Worm (Caenorhabditis elegans) whole organism, young adult: ENCODE data around the gene T16G12.4.

Experiments used
- C06A6.2 ChIP-seq: fragments of 200-800 bp; sonication (Bioruptor generic); conservative IDR thresholded peaks from 2 replicates; pipeline ENCODE4 v1.3.6; 2022; ENCODE audit warnings: missing genetic modification characterization, missing compliant biosample characterization
- C17E4.6 ChIP-seq: fragments of 200-800 bp; sonication (Bioruptor generic); IDR thresholded peaks from 2 replicates; pipeline ENCODE4 v1.3.6; 2022; ENCODE audit warnings: missing genetic modification reagents, missing genetic modification characterization, missing compliant biosample characterization
- F10E7.11 ChIP-seq: sonication (generic microtip); optimal IDR thresholded peaks from 2 replicates; lab custom pipeline; 2017; ENCODE audit warnings: mild to moderate bottlenecking, missing genetic modification characterization, moderate library complexity, missing compliant biosample characterization
- F39B2.1 ChIP-seq: fragments of 200-800 bp; sonication (Bioruptor generic); IDR thresholded peaks from 2 replicates; pipeline ENCODE4 v1.3.6; 2022; ENCODE audit warnings: missing genetic modification reagents, missing genetic modification characterization, missing compliant biosample characterization
- F49E8.2 ChIP-seq: sonication (generic microtip); optimal IDR thresholded peaks from 3 replicates; lab custom pipeline; 2017; ENCODE audit warnings: missing genetic modification characterization, mild to moderate bottlenecking, missing compliant biosample characterization, antibody characterized with exemption, moderate library complexity; ENCODE audit not compliant: insufficient read depth
- F55B11.4 ChIP-seq: sonication (generic microtip); optimal IDR thresholded peaks from 2 replicates; lab custom pipeline; 2016; ENCODE audit warnings: missing compliant biosample characterization, missing genetic modification characterization, borderline replicate concordance; ENCODE audit not compliant: insufficient read depth
- T26A5.8 ChIP-seq: sonication (generic microtip); optimal IDR thresholded peaks from 2 replicates; lab custom pipeline; 2016; ENCODE audit warnings: missing genetic modification characterization, missing compliant biosample characterization
- Y56A3A.18 ChIP-seq: fragments of 200-800 bp; sonication (Bioruptor generic); IDR thresholded peaks from 2 replicates; pipeline ENCODE4 v1.3.6; 2022; ENCODE audit warnings: missing genetic modification reagents, missing genetic modification characterization, missing compliant biosample characterization
- Y67H2A.10 ChIP-seq: fragments of 200-800 bp; sonication (Bioruptor generic); conservative IDR thresholded peaks from 2 replicates; pipeline ENCODE4 v1.3.6; 2022; ENCODE audit warnings: missing genetic modification reagents, missing genetic modification characterization, missing compliant biosample characterization
- akir-1 ChIP-seq: fragments of 200-800 bp; sonication (Bioruptor generic); optimal IDR thresholded peaks from 2 replicates; lab custom pipeline; 2018; ENCODE audit warnings: mild to moderate bottlenecking, missing genetic modification characterization, moderate library complexity, missing compliant biosample characterization
- atf-7 ChIP-seq: sonication (generic microtip); optimal IDR thresholded peaks from 2 replicates; lab custom pipeline; 2017; ENCODE audit warnings: mild to moderate bottlenecking, missing genetic modification characterization, missing compliant biosample characterization
- attf-3 ChIP-seq: fragments of 200-800 bp; sonication (Bioruptor generic); conservative IDR thresholded peaks from 2 replicates; pipeline ENCODE4 v1.3.6; 2022; ENCODE audit warnings: missing genetic modification reagents, missing genetic modification characterization, missing compliant biosample characterization
- attf-6 ChIP-seq: fragments of 200-800 bp; sonication (Bioruptor generic); IDR thresholded peaks from 2 replicates; pipeline ENCODE4 v1.3.6; 2022; ENCODE audit warnings: missing genetic modification reagents, missing genetic modification characterization, missing compliant biosample characterization
- cebp-2 ChIP-seq: fragments of 200-800 bp; sonication (Bioruptor generic); IDR thresholded peaks from 2 replicates; pipeline ENCODE4 v1.3.6; 2022; ENCODE audit warnings: missing genetic modification characterization, missing compliant biosample characterization
- dpff-1 ChIP-seq: sonication (generic microtip); optimal IDR thresholded peaks from 2 replicates; lab custom pipeline; 2017; ENCODE audit warnings: mild to moderate bottlenecking, missing genetic modification characterization, missing compliant biosample characterization
- egrh-3 ChIP-seq: fragments of 200-800 bp; sonication (Bioruptor generic); IDR thresholded peaks from 2 replicates; pipeline ENCODE4 v1.3.6; 2022; ENCODE audit warnings: missing genetic modification reagents, missing genetic modification characterization, missing compliant biosample characterization
- ekl-4 ChIP-seq: fragments of 200-800 bp; sonication (Bioruptor generic); IDR thresholded peaks from 2 replicates; pipeline ENCODE4 v1.3.6; 2022; ENCODE audit warnings: missing genetic modification reagents, missing genetic modification characterization, missing compliant biosample characterization
- hlh-26 ChIP-seq: fragments of 200-800 bp; sonication (Bioruptor generic); conservative IDR thresholded peaks from 2 replicates; pipeline ENCODE4 v1.3.6; 2022; ENCODE audit warnings: missing genetic modification reagents, missing genetic modification characterization, missing compliant biosample characterization
- hmg-1.2 ChIP-seq: fragments of 200-800 bp; sonication (Bioruptor generic); IDR thresholded peaks from 2 replicates; pipeline ENCODE4 v1.3.6; 2022; ENCODE audit warnings: missing genetic modification reagents, missing genetic modification characterization, missing compliant biosample characterization
- hmg-20 ChIP-seq: fragments of 200-800 bp; sonication (Bioruptor generic); IDR thresholded peaks from 2 replicates; pipeline ENCODE4 v1.3.6; 2022; ENCODE audit warnings: missing genetic modification reagents, missing genetic modification characterization, missing compliant biosample characterization
- hrde-1 ChIP-seq: sonication (generic microtip); optimal IDR thresholded peaks from 2 replicates; lab custom pipeline; 2016; ENCODE audit warnings: missing genetic modification characterization, mild to moderate bottlenecking, missing compliant biosample characterization, moderate library complexity, missing genotype, missing genetic modification reagents, borderline replicate concordance
- lag-1 ChIP-seq: fragments of 200-800 bp; sonication (Bioruptor generic); IDR thresholded peaks from 2 replicates; pipeline ENCODE4 v1.3.6; 2022; ENCODE audit warnings: missing genetic modification reagents, missing genetic modification characterization, missing compliant biosample characterization
- lin-35 ChIP-seq, 3 experiments: fragments of 150-350 bp in 2 of 3; sonication (generic microtip) in 1 of 3; optimal IDR thresholded peaks; 2 replicates each; lab custom pipeline; 2014 to 2018; ENCODE audit warnings: missing biosample characterization in 3 of 3, missing genetic modification characterization in 3 of 3, missing genetic modification reagents in 3 of 3
- lir-1 ChIP-seq: fragments of 200-800 bp; sonication (Bioruptor generic); conservative IDR thresholded peaks from 2 replicates; pipeline ENCODE4 v1.3.6; 2022; ENCODE audit warnings: missing genetic modification reagents, missing genetic modification characterization, missing compliant biosample characterization
- madf-10 ChIP-seq: sonication (generic microtip); optimal IDR thresholded peaks from 2 replicates; lab custom pipeline; 2016; ENCODE audit warnings: mild to moderate bottlenecking, missing genetic modification characterization, missing compliant biosample characterization
- mes-4 ChIP-seq: sonication (generic microtip); optimal IDR thresholded peaks from 2 replicates; lab custom pipeline; 2016; ENCODE audit warnings: missing genotype, missing genetic modification characterization, missing compliant biosample characterization
- mxl-1 ChIP-seq: sonication (generic microtip); optimal IDR thresholded peaks from 2 replicates; lab custom pipeline; 2016; ENCODE audit warnings: missing genetic modification characterization, missing compliant biosample characterization
- nhr-27 ChIP-seq: fragments of 200-800 bp; sonication (Bioruptor generic); optimal IDR thresholded peaks from 2 replicates; lab custom pipeline; 2018; ENCODE audit warnings: mild to moderate bottlenecking, missing genetic modification characterization, moderate library complexity, missing compliant biosample characterization
- sea-2 ChIP-seq: fragments of 200-800 bp; sonication (Bioruptor generic); IDR thresholded peaks from 2 replicates; pipeline ENCODE4 v1.3.6; 2022; ENCODE audit warnings: missing genetic modification characterization, missing compliant biosample characterization
- snpc-1.1 ChIP-seq: sonication (generic microtip); optimal IDR thresholded peaks from 2 replicates; lab custom pipeline; 2017; ENCODE audit warnings: missing genetic modification characterization, mild to moderate bottlenecking, missing compliant biosample characterization, antibody characterized with exemption, moderate library complexity, missing genotype, missing genetic modification reagents; ENCODE audit not compliant: insufficient read depth
- snpc-1.3 ChIP-seq: sonication (generic microtip); optimal IDR thresholded peaks from 2 replicates; lab custom pipeline; 2017; ENCODE audit warnings: missing genetic modification characterization, mild to moderate bottlenecking, missing compliant biosample characterization, antibody characterized with exemption, moderate library complexity, missing genotype, missing genetic modification reagents; ENCODE audit not compliant: insufficient read depth
- snpc-3.4 ChIP-seq: sonication (generic microtip); optimal IDR thresholded peaks from 2 replicates; lab custom pipeline; 2017; ENCODE audit warnings: missing genetic modification characterization, mild to moderate bottlenecking, missing compliant biosample characterization, antibody characterized with exemption, moderate library complexity, missing genotype, missing genetic modification reagents
- tlf-1 ChIP-seq: fragments of 200-800 bp; sonication (Bioruptor generic); optimal IDR thresholded peaks from 2 replicates; lab custom pipeline; 2018; ENCODE audit warnings: mild to moderate bottlenecking, missing genetic modification characterization, missing compliant biosample characterization
- unc-130 ChIP-seq: sonication (generic microtip); optimal IDR thresholded peaks from 2 replicates; lab custom pipeline; 2016; ENCODE audit warnings: missing genetic modification reagents, missing genetic modification characterization, missing compliant biosample characterization
- unc-62 ChIP-seq: fragments of 150-350 bp; optimal IDR thresholded peaks from 2 replicates; lab custom pipeline; 2014; ENCODE audit warnings: missing biosample characterization, missing genetic modification reagents, missing genetic modification characterization
- xnd-1 ChIP-seq: sonication (generic microtip); optimal IDR thresholded peaks from 2 replicates; lab custom pipeline; 2016; ENCODE audit warnings: missing genotype, missing genetic modification reagents, missing genetic modification characterization, missing compliant biosample characterization
- ztf-28 ChIP-seq: fragments of 200-800 bp; sonication (Bioruptor generic); IDR thresholded peaks from 2 replicates; pipeline ENCODE4 v1.3.6; 2022; ENCODE audit warnings: missing genetic modification reagents, missing genetic modification characterization, missing compliant biosample characterization

The T16G12.4 gene

DNA sequence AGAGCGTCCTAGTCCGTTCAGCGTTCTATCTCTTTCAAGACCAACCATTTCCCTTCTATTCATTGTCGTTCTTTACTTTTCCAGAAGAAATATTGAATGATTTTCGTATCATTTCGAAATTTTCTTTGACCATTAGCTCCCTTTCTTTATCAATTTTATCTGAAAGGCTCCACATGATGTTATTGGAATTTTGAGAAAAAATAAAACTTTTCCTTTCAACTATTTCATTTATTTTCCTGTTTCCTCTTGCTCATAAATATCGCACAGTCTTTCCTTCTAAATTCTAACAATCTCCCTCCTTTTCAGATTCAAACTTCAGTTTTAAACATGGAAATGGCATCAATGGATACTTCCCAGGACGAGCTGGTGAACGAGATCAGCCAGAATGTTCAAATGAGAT is at the start of gene T16G12.4:
Gene T16G12.4 (plus strand): TSS at position 301 of the 400 bp plus-strand sequence.
- TF ChIP-seq hlh-26 (GFP tag; lab: Robert Waterston, UW) (no peak), hrde-1 (tag; lab: Kevin White, UChicago) (no peak), nhr-27 (tag; lab: Kevin White, UChicago) (no peak), ekl-4 (GFP tag; lab: Robert Waterston, UW) (no peak), unc-62 (GFP tag; lab: Kevin White, UChicago) (no peak), akir-1 (GFP tag; lab: Kevin White, UChicago) (no peak), F49E8.2 (tag; lab: Kevin White, UChicago) (no peak)

DNA sequence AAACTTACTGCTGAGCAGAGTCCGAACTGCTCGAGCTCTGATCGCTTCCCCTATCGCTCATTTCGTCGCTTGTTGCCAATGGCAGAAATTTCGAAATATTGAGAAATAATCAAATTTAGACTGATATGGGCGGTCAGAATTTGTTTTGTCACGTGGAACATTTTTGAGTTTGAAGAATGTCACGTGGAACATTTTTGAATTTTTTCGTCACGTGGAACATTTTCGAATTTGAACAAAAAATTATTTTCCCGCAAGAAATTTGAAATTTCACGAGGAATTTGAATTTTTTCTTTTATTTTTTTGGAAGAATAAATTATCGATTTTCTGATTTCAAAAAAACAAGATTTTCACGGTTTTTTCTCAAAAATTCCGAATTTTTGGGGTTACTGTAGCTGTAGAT is 47.5 kb upstream of the T16G12.4 start, which contains the start of gene fbxa-155:
Gene fbxa-155 (minus strand): TSS at position 101 of the 400 bp plus-strand sequence.
- TF ChIP-seq mxl-1 (tag; lab: Kevin White, UChicago): no peak
- TF ChIP-seq cebp-2: no peak
- no peak for TF ChIP-seq dpff-1 (tag; lab: Kevin White, UChicago)
- no peak for TF ChIP-seq hmg-20
- no peak for TF ChIP-seq unc-62 (GFP tag; lab: Kevin White, UChicago)
- no peak for TF ChIP-seq lin-35 (GFP tag; optimal IDR thresholded peaks at IDR 0.05; lab: Kevin White, UChicago)
- no peak for TF ChIP-seq lag-1 (GFP tag; lab: Robert Waterston, UW)
- no peak for TF ChIP-seq snpc-1.3
- TF ChIP-seq tlf-1 (GFP tag; lab: Kevin White, UChicago): no peak

DNA sequence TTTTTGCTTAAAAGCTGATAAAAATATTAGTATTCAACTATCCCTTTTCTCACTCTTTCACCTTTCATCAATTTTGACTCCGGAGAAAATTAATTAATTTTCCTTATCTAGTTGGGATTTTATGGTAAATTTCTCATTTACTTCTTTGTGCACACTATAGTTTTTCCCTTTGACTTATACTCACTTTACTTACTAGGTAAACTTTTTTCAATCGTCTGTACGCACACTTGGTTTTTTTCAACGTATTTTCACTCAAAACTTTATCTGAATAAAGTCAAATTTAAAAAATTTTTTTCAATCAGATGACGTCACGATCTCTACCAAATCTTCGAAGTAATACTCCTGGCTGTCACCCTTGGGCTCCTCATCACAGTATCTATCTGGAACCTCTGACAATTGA is 45.5 kb upstream of the T16G12.4 start, which contains the start of gene C05B5.16:
Gene C05B5.16 (plus strand): TSS at position 301 of the 400 bp plus-strand sequence.
- no peak for TF ChIP-seq hlh-26 (GFP tag; lab: Robert Waterston, UW)
- no peak for TF ChIP-seq Y67H2A.10 (GFP tag; lab: Robert Waterston, UW)
- TF ChIP-seq lir-1 (GFP tag; lab: Robert Waterston, UW): no peak

DNA sequence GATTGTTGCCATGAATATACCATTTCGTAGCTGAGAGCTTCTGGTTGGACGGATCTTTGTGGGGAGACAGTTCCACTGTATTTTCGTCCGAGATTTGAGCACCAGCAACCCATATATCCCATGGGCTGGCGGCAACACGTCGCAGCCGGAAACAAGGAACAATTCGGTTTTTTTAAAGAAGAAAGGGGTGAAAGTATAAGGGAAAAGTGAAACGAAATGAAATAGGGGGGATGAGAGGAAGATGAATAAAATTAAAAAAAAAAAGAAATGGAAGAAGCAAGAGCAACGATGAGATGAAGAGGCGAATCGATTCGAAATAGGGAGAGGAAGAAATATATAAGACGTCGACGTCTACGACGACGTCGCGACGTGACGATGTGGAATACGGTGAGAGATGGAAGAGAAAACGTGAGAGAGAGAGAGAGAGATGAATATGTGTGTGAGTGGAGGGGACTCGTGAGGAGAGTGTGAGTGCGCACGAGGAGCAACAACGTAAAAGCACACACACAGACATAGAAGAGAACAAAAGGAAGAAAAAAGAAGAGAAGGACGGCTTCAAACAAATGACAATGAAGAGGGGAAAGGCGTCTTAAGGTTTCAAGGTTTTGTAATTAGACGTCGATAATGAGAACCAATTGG is 41.1 kb upstream of the T16G12.4 start, which contains the start of gene rgs-1:
Gene rgs-1 (minus strand): TSS at position 146 of the 639 bp plus-strand sequence.
- TF ChIP-seq madf-10 (tag; lab: Kevin White, UChicago): peak; percentile 32
- no peak for TF ChIP-seq F10E7.11 (tag; lab: Kevin White, UChicago)

DNA sequence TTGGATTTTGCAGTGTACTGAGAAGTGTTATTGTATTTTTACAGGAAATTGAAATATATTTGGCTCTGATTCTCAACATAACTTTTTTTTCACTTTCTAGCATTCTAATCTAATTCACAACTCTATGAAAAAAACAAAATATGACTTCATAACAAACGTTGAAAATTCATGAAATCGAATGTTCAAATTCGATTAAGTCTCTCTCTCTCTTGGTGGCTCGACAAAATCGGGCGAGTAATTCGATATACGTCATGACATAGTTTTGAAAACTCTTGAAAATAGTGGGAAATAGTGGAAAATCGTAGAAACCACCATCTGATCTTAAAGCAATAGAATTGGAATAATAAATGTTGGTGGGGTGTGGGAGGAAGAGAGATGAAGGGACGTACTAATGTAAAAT is 39.6 kb upstream of the T16G12.4 start:
- TF ChIP-seq unc-130 (GFP tag; lab: Kevin White, UChicago): no peak
- TF ChIP-seq xnd-1 (tag; lab: Kevin White, UChicago): no peak
- no peak for TF ChIP-seq nhr-27 (tag; lab: Kevin White, UChicago)
- TF ChIP-seq F39B2.1: no peak
- no peak for TF ChIP-seq snpc-1.1 (tag; lab: Kevin White, UChicago)
- TF ChIP-seq egrh-3: no peak

DNA sequence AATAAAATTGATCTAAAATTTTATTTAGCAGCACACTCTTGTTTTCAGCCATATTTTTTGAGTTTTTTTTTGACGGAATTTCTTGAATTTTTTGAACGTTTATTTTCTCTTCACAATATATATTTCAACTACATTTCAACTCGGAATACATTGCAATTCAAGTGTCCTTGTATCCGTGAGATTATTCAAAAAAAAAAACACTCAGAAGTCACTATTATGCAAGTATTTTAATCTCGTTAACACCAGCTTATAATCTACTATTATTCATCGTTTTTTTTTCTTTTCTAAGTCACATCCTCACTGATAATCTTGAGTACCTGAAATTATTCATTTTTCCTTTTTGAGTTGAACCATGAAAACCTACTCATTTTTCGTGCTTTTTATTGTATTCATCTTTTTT is 34.2 kb upstream of the T16G12.4 start, which contains the start of gene ins-21:
Gene ins-21 (plus strand): TSS at position 301 of the 400 bp plus-strand sequence.
- TF ChIP-seq attf-3 (GFP tag; lab: Robert Waterston, UW): no peak
- TF ChIP-seq snpc-1.3: no peak
- no peak for TF ChIP-seq C06A6.2 (GFP tag; lab: Robert Waterston, UW)
- TF ChIP-seq lag-1 (GFP tag; lab: Robert Waterston, UW): no peak
- no peak for TF ChIP-seq snpc-3.4 (tag; lab: Kevin White, UChicago)
- no peak for TF ChIP-seq lir-1 (GFP tag; lab: Robert Waterston, UW)
- no peak for TF ChIP-seq hmg-1.2 (GFP tag; lab: Robert Waterston, UW)
- no peak for TF ChIP-seq Y56A3A.18 (GFP tag; lab: Robert Waterston, UW)
- TF ChIP-seq C17E4.6 (GFP tag; lab: Robert Waterston, UW): no peak
- TF ChIP-seq atf-7 (tag; lab: Kevin White, UChicago): no peak
- no peak for TF ChIP-seq mes-4 (tag; lab: Kevin White, UChicago)
- TF ChIP-seq unc-62 (GFP tag; lab: Kevin White, UChicago): no peak
- TF ChIP-seq sea-2 (GFP tag; lab: Robert Waterston, UW): no peak
- TF ChIP-seq xnd-1 (tag; lab: Kevin White, UChicago): no peak
- TF ChIP-seq hmg-20: no peak
- no peak for TF ChIP-seq ztf-28 (GFP tag; lab: Robert Waterston, UW)
- TF ChIP-seq Y67H2A.10 (GFP tag; lab: Robert Waterston, UW): no peak
- TF ChIP-seq F55B11.4 (tag; lab: Kevin White, UChicago): no peak
- no peak for TF ChIP-seq attf-6 (GFP tag; lab: Robert Waterston, UW)
- TF ChIP-seq T26A5.8 (tag; lab: Kevin White, UChicago): no peak
